Worm (Caenorhabditis elegans): ENCODE data around the gene hlh-26.

ce11 chrII:5544145-5544515 is 10.6 kb upstream of the hlh-26 start:
- TF ChIP-seq alr-1 (tag; optimal IDR thresholded peaks at IDR 0.05): no peak
- TF ChIP-seq ceh-82 (tag; optimal IDR thresholded peaks at IDR 0.05): no peak
- TF ChIP-seq snpc-4 (tag; optimal IDR thresholded peaks at IDR 0.05): peak; percentile 98
- peak; percentile 27 for TF ChIP-seq lin-13 (GFP tag; optimal IDR thresholded peaks at IDR 0.05)
- TF ChIP-seq fos-1 (tag; optimal IDR thresholded peaks at IDR 0.05): peak; percentile 11
- TF ChIP-seq R02D3.7 (tag; optimal IDR thresholded peaks at IDR 0.05): no peak
- no peak for TF ChIP-seq nhr-11 (tag; optimal IDR thresholded peaks at IDR 0.05)
- TF ChIP-seq nhr-6 (tag; optimal IDR thresholded peaks at IDR 0.05): peak; percentile 16
- no peak for TF ChIP-seq F13H6.1 (tag; optimal IDR thresholded peaks at IDR 0.05)

Measured in whole organism, L2 larva.